Fruit fly (Drosophila melanogaster): ENCODE measurements around the gene inaF-C.
A peak's percentile ranks its signal among the peaks of the same experiment; 100 is the strongest.

inaF-C gene

dm6 chrX:11709799-11710720, 21.5 kb downstream of the inaF-C start, which contains the start of gene FucT6 (continued):
- TF ChIP-seq Opbp (GFP tag; IDR thresholded peaks at IDR 0.05; ENCODE audit: partially characterized antibody) (peak; percentile 92), mld (GFP tag; IDR thresholded peaks at IDR 0.05; ENCODE audit: partially characterized antibody) (peak; percentile 82), CG2120 (GFP tag; optimal IDR thresholded peaks at IDR 0.05) (no peak), tup (GFP tag; optimal IDR thresholded peaks at IDR 0.05) (no peak), CG12391 (tag; optimal IDR thresholded peaks at IDR 0.05) (peak; percentile 16), CG17829 (tag; optimal IDR thresholded peaks at IDR 0.05) (peak; percentile 19), Blimp-1 (GFP tag; optimal IDR thresholded peaks at IDR 0.05) (no peak), Eip74EF (GFP tag; optimal IDR thresholded peaks at IDR 0.05) (peak in 1 of 2 experiments; percentile 32), YL-1 (GFP tag; optimal IDR thresholded peaks at IDR 0.05) (peak; percentile 45), yki (optimal IDR thresholded peaks at IDR 0.05) (no peak), CG4360 (GFP tag; IDR thresholded peaks at IDR 0.05) (no peak), PHDP (tag; optimal IDR thresholded peaks at IDR 0.05) (peak; percentile 17), zen (tag; optimal IDR thresholded peaks at IDR 0.05) (peak; percentile 21), stwl (tag; optimal IDR thresholded peaks at IDR 0.05) (peak; percentile 70), inv (GFP tag; IDR thresholded peaks at IDR 0.05; ENCODE audit: partially characterized antibody) (peak; percentile 79), CG34422 (GFP tag; IDR thresholded peaks at IDR 0.05) (no peak), CG6791 (GFP tag; IDR thresholded peaks at IDR 0.05; ENCODE audit: partially characterized antibody) (peak; percentile 90), Ssrp (tag; optimal IDR thresholded peaks at IDR 0.05) (peak; percentile 34), H2.0 (GFP tag; IDR thresholded peaks at IDR 0.05) (no peak), CG2712 (tag; optimal IDR thresholded peaks at IDR 0.05) (peak; percentile 2), Hmr (GFP tag; optimal IDR thresholded peaks at IDR 0.05) (no peak), ems (GFP tag; optimal IDR thresholded peaks at IDR 0.05) (no peak), CG15601 (tag; optimal IDR thresholded peaks at IDR 0.05) (peak; percentile 13), bsh (GFP tag; optimal IDR thresholded peaks at IDR 0.05) (peak in 1 of 2 experiments; percentile 33), al (GFP tag; IDR thresholded peaks at IDR 0.05) (no peak), pnt (GFP tag; optimal IDR thresholded peaks at IDR 0.05) (no peak), corto (GFP tag; optimal IDR thresholded peaks at IDR 0.05) (peak; percentile 21), ci (GFP tag; IDR thresholded peaks at IDR 0.05) (0 out of 3 replicates have a peak, but pooled peaks have one; percentile 7), CG3281 (GFP tag; optimal IDR thresholded peaks at IDR 0.05) (peak; percentile 21), Rfx (GFP tag; IDR thresholded peaks at IDR 0.05) (peak; percentile 35), insv (GFP tag; optimal IDR thresholded peaks at IDR 0.05) (no peak), CG18619 (GFP tag; optimal IDR thresholded peaks at IDR 0.05) (no peak), CG7556 (GFP tag; optimal IDR thresholded peaks at IDR 0.05) (peak; percentile 49), Optix (GFP tag; IDR thresholded peaks at IDR 0.05) (no peak), Nf-YC (tag; optimal IDR thresholded peaks at IDR 0.05) (peak; percentile 26), Trl (optimal IDR thresholded peaks at IDR 0.05) (peak; percentile 35 to 56), Trl (GFP tag; optimal IDR thresholded peaks at IDR 0.05) (no peak), Side (GFP tag; optimal IDR thresholded peaks at IDR 0.05) (no peak), slbo (GFP tag; IDR thresholded peaks at IDR 0.05) (no peak), vvl (GFP tag; IDR thresholded peaks at IDR 0.05) (peak; percentile 28; the same call in 1 of the 2 replicates), Ptx1 (GFP tag; IDR thresholded peaks at IDR 0.05) (0 out of 2 replicates have a peak, but pooled peaks have one; percentile 14), gcm (GFP tag; optimal IDR thresholded peaks at IDR 0.05) (peak; percentile 61), CG17328 (GFP tag; IDR thresholded peaks at IDR 0.05) (0 out of 2 replicates have a peak, but pooled peaks have one; percentile 32), CG30020 (tag; optimal IDR thresholded peaks at IDR 0.05) (peak; percentile 20), Bgb (GFP tag; IDR thresholded peaks at IDR 0.05; ENCODE audit: partially characterized antibody) (peak; percentile 94), sima (GFP tag; optimal IDR thresholded peaks at IDR 0.05) (no peak), vnd (GFP tag; IDR thresholded peaks at IDR 0.05; ENCODE audit: partially characterized antibody) (peak; percentile 81), Mrtf (GFP tag; IDR thresholded peaks at IDR 0.05) (no peak)
